Fruit fly (Drosophila melanogaster): Measurements from ENCODE around the gene TM9SF3.
A peak's percentile ranks its signal among the peaks of the same experiment; 100 is the strongest.

DNA sequence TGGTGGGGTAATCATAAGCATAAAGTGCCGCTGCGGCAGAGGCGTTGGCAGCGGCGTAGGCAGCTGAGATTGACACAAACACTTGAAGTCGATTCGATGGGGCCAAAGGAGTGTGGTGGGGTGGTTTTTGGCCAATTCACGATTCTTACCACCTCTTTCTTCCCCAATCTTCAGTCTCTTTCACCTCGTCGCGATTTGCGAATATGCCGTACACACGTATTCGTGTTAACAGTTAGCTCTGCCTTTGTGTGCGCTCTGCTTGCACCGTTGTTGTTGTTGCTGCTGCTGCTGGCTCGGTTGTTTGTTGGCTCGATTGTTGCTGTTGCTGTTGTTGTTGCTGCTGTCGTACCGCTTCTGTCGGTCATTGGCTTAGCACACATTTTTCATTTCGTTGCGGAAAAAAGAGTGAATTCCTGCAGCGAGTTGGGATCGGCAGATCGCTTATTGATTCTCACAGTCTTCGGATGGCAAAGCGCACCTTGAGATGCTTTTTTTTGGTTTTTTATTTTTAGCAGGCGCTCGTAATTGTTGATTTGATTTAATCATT lies 21.4 kb upstream of the TM9SF3 start:
- TF ChIP-seq CG14655 (GFP tag; optimal IDR thresholded peaks at IDR 0.05) (no peak), EcR (GFP tag; optimal IDR thresholded peaks at IDR 0.05) (peak; percentile 2), CG13204 (GFP tag; optimal IDR thresholded peaks at IDR 0.05) (no peak), Ets98B (GFP tag; IDR thresholded peaks at IDR 0.05) (0 out of 2 replicates have a peak, but pooled peaks have one; percentile 7), CG15710 (tag; optimal IDR thresholded peaks at IDR 0.05) (no peak)
